Worm (Caenorhabditis elegans): ENCODE results near the gene C13F10.6.

- TF ChIP-seq dao-5 (tag; optimal IDR thresholded peaks at IDR 0.05) (no peak), him-1 (tag; optimal IDR thresholded peaks at IDR 0.05) (no peak)
These were observed 11.8 kb downstream of the C13F10.6 start for ce11 chrV:7209001-7209400.

All from whole organism, L4/young adult.